Fruit fly (Drosophila melanogaster) whole organism, embryonic: ENCODE results near the gene mRpL10.

ENCODE experiments used
- Antp ChIP-seq: fragments of 200-800 bp; sonication (Bioruptor generic); optimal IDR thresholded peaks from 3 replicates; lab custom pipeline; 2016; ENCODE audit warnings: missing biosample characterization, missing genetic modification characterization
- Atf6 ChIP-seq: fragments of 200-800 bp; sonication (Bioruptor generic); IDR thresholded peaks from 2 replicates; pipeline ENCODE4 v1.3.6; 2022; ENCODE audit warnings: missing biosample characterization, missing genetic modification characterization
- Awh ChIP-seq: fragments of 200-800 bp; sonication (Bioruptor generic); IDR thresholded peaks from 2 replicates; pipeline ENCODE4, ENCODE4 v1.3.6; 2022; ENCODE audit warnings: missing biosample characterization, missing genetic modification characterization
- CG11695 ChIP-seq: fragments of 200-800 bp; sonication (Bioruptor generic); IDR thresholded peaks from 3 replicates; pipeline ENCODE4 v1.3.6; 2022; ENCODE audit warnings: missing biosample characterization, missing genetic modification characterization
- CG1233 ChIP-seq: fragments of 200-800 bp; sonication (Bioruptor generic); optimal IDR thresholded peaks from 4 replicates; lab custom pipeline; 2018; ENCODE audit warnings: missing biosample characterization, mild to moderate bottlenecking, missing genetic modification characterization
- CG15073 ChIP-seq: fragments of 200-800 bp; sonication (Bioruptor generic); optimal IDR thresholded peaks from 2 replicates; lab custom pipeline; 2016; ENCODE audit warnings: missing biosample characterization, missing genetic modification characterization
- CG1602 ChIP-seq: fragments of 200-800 bp; sonication (Bioruptor generic); optimal IDR thresholded peaks from 3 replicates; lab custom pipeline; 2016; ENCODE audit warnings: missing biosample characterization, missing genetic modification characterization
- CG17912 ChIP-seq: fragments of 200-800 bp; sonication (Bioruptor generic); optimal IDR thresholded peaks from 2 replicates; lab custom pipeline; 2018; ENCODE audit warnings: missing biosample characterization, mild to moderate bottlenecking, missing genetic modification characterization
- CG1792 ChIP-seq: fragments of 200-800 bp; sonication (Bioruptor generic); optimal IDR thresholded peaks from 2 replicates; lab custom pipeline; 2016; ENCODE audit warnings: missing biosample characterization, missing genetic modification characterization
- CG18262 ChIP-seq: fragments of 200-800 bp; optimal IDR thresholded peaks from 3 replicates; lab custom pipeline; 2019; ENCODE audit warnings: missing biosample characterization, mild to moderate bottlenecking, missing genetic modification characterization, moderate library complexity
- CG1832 ChIP-seq: fragments of 200-800 bp; sonication (Bioruptor generic); optimal IDR thresholded peaks from 2 replicates; lab custom pipeline; 2017; ENCODE audit warnings: missing biosample characterization, mild to moderate bottlenecking, missing genetic modification characterization, inconsistent platforms
- CG18764 ChIP-seq: fragments of 200-800 bp; sonication (Bioruptor generic); optimal IDR thresholded peaks from 3 replicates; lab custom pipeline; 2016; ENCODE audit warnings: missing biosample characterization, missing genetic modification characterization
- CG2129 ChIP-seq: fragments of 200-800 bp; sonication (Bioruptor generic); IDR thresholded peaks from 2 replicates; pipeline ENCODE4 v1.3.6; 2022; ENCODE audit warnings: missing biosample characterization, missing genetic modification characterization; ENCODE audit not compliant: partially characterized antibody
- CG2875 ChIP-seq: fragments of 200-800 bp; sonication (Bioruptor generic); optimal IDR thresholded peaks from 2 replicates; lab custom pipeline; 2017; ENCODE audit warnings: missing biosample characterization, mild to moderate bottlenecking, missing genetic modification characterization, missing genetic modification reagents
- CG3281 ChIP-seq: fragments of 200-800 bp; sonication (Bioruptor generic); optimal IDR thresholded peaks from 3 replicates; lab custom pipeline; 2017; ENCODE audit warnings: missing biosample characterization, mild to moderate bottlenecking, missing genetic modification characterization
- CG3407 ChIP-seq: fragments of 200-800 bp; sonication (Bioruptor generic); optimal IDR thresholded peaks from 2 replicates; lab custom pipeline; 2018; ENCODE audit warnings: missing biosample characterization, mild to moderate bottlenecking, missing genetic modification characterization
- CG34376 ChIP-seq: fragments of 200-800 bp; sonication (Bioruptor generic); optimal IDR thresholded peaks from 2 replicates; lab custom pipeline; 2018; ENCODE audit warnings: missing biosample characterization, mild to moderate bottlenecking, missing genetic modification characterization
- CG4617 ChIP-seq: fragments of 200-800 bp; sonication (Bioruptor generic); optimal IDR thresholded peaks from 3 replicates; lab custom pipeline; 2016; ENCODE audit warnings: missing biosample characterization, missing genetic modification characterization, borderline replicate concordance
- CG7556 ChIP-seq: fragments of 200-800 bp; sonication (Bioruptor generic); optimal IDR thresholded peaks from 2 replicates; lab custom pipeline; 2017; ENCODE audit warnings: missing biosample characterization, mild to moderate bottlenecking, missing genetic modification characterization
- CG8290 ChIP-seq, 3 experiments: fragments of 200-800 bp; sonication (Bioruptor generic); optimal IDR thresholded peaks; 2 replicates each; lab custom pipeline; 2016 to 2019; ENCODE audit warnings: missing biosample characterization in 3 of 3, missing genetic modification characterization in 3 of 3, mild to moderate bottlenecking in 2 of 3, moderate library complexity in 1 of 3
- CG8359 ChIP-seq: fragments of 200-800 bp; sonication (Bioruptor generic); optimal IDR thresholded peaks from 2 replicates; lab custom pipeline; 2017; ENCODE audit warnings: missing biosample characterization, mild to moderate bottlenecking, missing genetic modification characterization, borderline replicate concordance
- CG8478 ChIP-seq: fragments of >200 bp; optimal IDR thresholded peaks from 2 replicates; lab custom pipeline; 2018
- CG9609 ChIP-seq: fragments of 200-800 bp; sonication (Bioruptor generic); optimal IDR thresholded peaks from 3 replicates; lab custom pipeline; 2016; ENCODE audit warnings: missing biosample characterization, missing genetic modification characterization
- Camta ChIP-seq: fragments of 200-800 bp; sonication (Bioruptor generic); optimal IDR thresholded peaks from 2 replicates; lab custom pipeline; 2016; ENCODE audit warnings: missing biosample characterization, missing genetic modification characterization
- H15 ChIP-seq: fragments of 200-800 bp; sonication (Bioruptor generic); IDR thresholded peaks from 3 replicates; pipeline ENCODE4 v1.3.6; 2022; ENCODE audit warnings: missing biosample characterization, missing genetic modification characterization
- Hey ChIP-seq: fragments of 200-800 bp; sonication (Bioruptor generic); optimal IDR thresholded peaks from 3 replicates; lab custom pipeline; 2018; ENCODE audit warnings: missing biosample characterization, mild to moderate bottlenecking, missing genetic modification characterization
- Hr51 ChIP-seq, 2 experiments: fragments of 200-800 bp; sonication (Bioruptor generic); optimal IDR thresholded peaks; 2 replicates in 1 of 2; 3 replicates in 1 of 2; lab custom pipeline; 2016 to 2018; ENCODE audit warnings: missing biosample characterization in 2 of 2, missing genetic modification characterization in 2 of 2, mild to moderate bottlenecking in 1 of 2, moderate library complexity in 1 of 2
- Myb ChIP-seq: fragments of 200-800 bp; sonication (Bioruptor generic); optimal IDR thresholded peaks from 2 replicates; lab custom pipeline; 2016; ENCODE audit warnings: missing biosample characterization, missing genetic modification characterization
- NK7.1 ChIP-seq: fragments of 200-800 bp; sonication (Bioruptor generic); optimal IDR thresholded peaks from 3 replicates; lab custom pipeline; 2016; ENCODE audit warnings: missing biosample characterization, missing genetic modification characterization
- Nf-YA ChIP-seq: fragments of 200-800 bp; sonication (Bioruptor generic); IDR thresholded peaks from 2 replicates; pipeline ENCODE4 v1.3.6; 2022; ENCODE audit warnings: missing biosample characterization, missing genetic modification characterization
- Optix ChIP-seq: fragments of 200-800 bp; sonication (Bioruptor generic); IDR thresholded peaks from 3 replicates; pipeline ENCODE4 v1.3.6; 2022; ENCODE audit warnings: missing biosample characterization, missing genetic modification characterization
- TFAM ChIP-seq: fragments of 200-800 bp; sonication (Bioruptor generic); optimal IDR thresholded peaks from 2 replicates; lab custom pipeline; 2017; ENCODE audit warnings: missing biosample characterization, missing genetic modification characterization, inconsistent platforms
- Tbp ChIP-seq: fragments of >200 bp; optimal IDR thresholded peaks from 2 replicates; lab custom pipeline; 2018; ENCODE audit warnings: missing biosample characterization, missing genetic modification characterization
- Vsx1 ChIP-seq: fragments of 200-800 bp; sonication (Bioruptor generic); optimal IDR thresholded peaks from 2 replicates; lab custom pipeline; 2017; ENCODE audit warnings: missing biosample characterization, mild to moderate bottlenecking, missing genetic modification characterization, missing genetic modification reagents
- croc ChIP-seq: fragments of 200-800 bp; sonication (Bioruptor generic); conservative IDR thresholded peaks from 3 replicates; pipeline ENCODE4 v1.3.6; 2022; ENCODE audit warnings: missing biosample characterization, missing genetic modification characterization
- danr ChIP-seq: fragments of 200-800 bp; sonication (Bioruptor generic); IDR thresholded peaks from 2 replicates; pipeline ENCODE4 v1.3.6; 2022; ENCODE audit warnings: missing biosample characterization, missing genetic modification characterization
- fd102C ChIP-seq: fragments of 200-800 bp; sonication (Bioruptor generic); optimal IDR thresholded peaks from 2 replicates; lab custom pipeline; 2018; ENCODE audit warnings: missing biosample characterization, mild to moderate bottlenecking, missing genetic modification characterization, moderate library complexity
- ftz-f1 ChIP-seq: fragments of 200-800 bp; sonication (Bioruptor generic); optimal IDR thresholded peaks from 2 replicates; lab custom pipeline; 2016; ENCODE audit warnings: missing biosample characterization, missing genetic modification characterization
- gt ChIP-seq: fragments of 200-800 bp; sonication (Bioruptor generic); IDR thresholded peaks from 2 replicates; pipeline ENCODE4 v1.3.6; 2022; ENCODE audit warnings: missing biosample characterization, missing genetic modification characterization
- insv ChIP-seq, 2 experiments: fragments of 200-800 bp; sonication (Bioruptor generic); optimal IDR thresholded peaks; 3 replicates each; lab custom pipeline; 2016 to 2018; ENCODE audit warnings: missing biosample characterization in 2 of 2, missing genetic modification characterization in 2 of 2
- nerfin-1 ChIP-seq: fragments of 200-800 bp; sonication (Bioruptor generic); optimal IDR thresholded peaks from 3 replicates; lab custom pipeline; 2019; ENCODE audit warnings: missing biosample characterization, mild to moderate bottlenecking, missing genetic modification characterization, moderate library complexity
- otp ChIP-seq: fragments of 200-800 bp; sonication (Bioruptor generic); IDR thresholded peaks from 3 replicates; pipeline ENCODE4, ENCODE4 v1.3.6; 2022; ENCODE audit warnings: missing biosample characterization, missing genetic modification characterization
- pfk ChIP-seq: fragments of 200-800 bp; sonication (Bioruptor generic); optimal IDR thresholded peaks from 2 replicates; lab custom pipeline; 2018; ENCODE audit warnings: missing biosample characterization, mild to moderate bottlenecking, missing genetic modification characterization, moderate library complexity
- repo ChIP-seq: fragments of 200-800 bp; sonication (Bioruptor generic); optimal IDR thresholded peaks from 2 replicates; lab custom pipeline; 2016; ENCODE audit warnings: missing biosample characterization, missing genetic modification characterization
- run ChIP-seq: fragments of 200-800 bp; sonication (Bioruptor generic); optimal IDR thresholded peaks from 3 replicates; lab custom pipeline; 2018; ENCODE audit warnings: missing biosample characterization, mild to moderate bottlenecking, missing genetic modification characterization
- seq ChIP-seq: fragments of 200-800 bp; sonication (Bioruptor generic); IDR thresholded peaks from 2 replicates; pipeline ENCODE4 v1.3.6; 2022; ENCODE audit warnings: missing biosample characterization, missing genetic modification characterization
- sima ChIP-seq: fragments of 200-800 bp; sonication (Bioruptor generic); optimal IDR thresholded peaks from 2 replicates; lab custom pipeline; 2016; ENCODE audit warnings: missing biosample characterization, missing genetic modification characterization
- tna ChIP-seq: fragments of 200-800 bp; sonication (Bioruptor generic); IDR thresholded peaks from 2 replicates; pipeline ENCODE4 v1.3.6; 2022; ENCODE audit warnings: missing biosample characterization, missing genetic modification characterization; ENCODE audit not compliant: partially characterized antibody
- zen2 ChIP-seq: fragments of 200-800 bp; sonication (Bioruptor generic); IDR thresholded peaks from 3 replicates; pipeline ENCODE4 v1.3.6; 2022; ENCODE audit warnings: missing biosample characterization, missing genetic modification characterization; ENCODE audit not compliant: partially characterized antibody

mRpL10 gene

DNA sequence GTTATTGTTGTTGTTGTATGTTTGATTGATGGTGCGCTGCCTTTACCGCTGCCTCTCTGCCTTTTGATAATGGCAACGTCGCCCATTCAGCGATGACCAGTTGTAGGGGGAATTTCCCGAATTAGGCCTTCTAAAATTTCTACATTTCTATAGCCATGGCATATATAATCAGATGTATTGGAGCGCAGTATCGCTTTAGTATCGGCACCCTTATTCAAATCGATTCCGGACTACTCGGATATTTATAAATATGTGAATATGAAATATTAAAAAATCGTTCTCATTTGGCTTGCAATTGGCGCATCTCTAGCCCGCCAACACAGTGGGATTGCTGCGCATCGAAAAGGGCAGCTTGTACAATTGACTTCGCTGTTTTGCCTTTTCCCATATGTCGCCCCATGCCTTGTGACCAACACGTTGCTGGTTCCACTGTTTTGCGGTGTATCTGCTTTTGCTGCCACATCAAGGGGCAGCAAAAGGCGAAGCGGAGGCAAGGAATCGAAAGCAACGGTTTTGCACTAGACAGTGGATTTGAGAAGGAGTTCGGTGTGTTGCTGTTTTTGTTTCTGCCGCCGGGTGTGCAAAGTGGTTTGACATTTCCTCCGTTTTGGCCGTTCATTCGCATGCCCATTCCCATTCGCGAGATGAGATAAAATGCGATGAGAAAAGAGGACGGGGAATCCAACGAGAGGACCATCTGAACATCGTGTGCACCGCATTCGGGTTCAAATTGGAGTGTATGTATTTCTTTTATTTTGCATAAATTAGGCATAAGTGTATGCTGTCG, 21.2 kb downstream of the mRpL10 start (continued):
- peak; percentile 28 for TF ChIP-seq CG2875
- no peak for TF ChIP-seq CG3281
- peak; percentile 34 for TF ChIP-seq CG18764 (GFP tag; lab: Kevin White, UChicago)
- TF ChIP-seq fd102C (GFP tag; lab: Kevin White, UChicago), result no peak
- no peak for TF ChIP-seq Tbp (GFP tag; lab: Kevin White, UChicago)
- no peak for TF ChIP-seq repo
- TF ChIP-seq Hey (tag; lab: Kevin White, UChicago), result no peak
- no peak for TF ChIP-seq NK7.1 (GFP tag; lab: Kevin White, UChicago)
- TF ChIP-seq CG1792 (GFP tag; lab: Kevin White, UChicago), result peak; percentile 37
- TF ChIP-seq ftz-f1 (GFP tag; lab: Kevin White, UChicago), result no peak
- TF ChIP-seq CG34376 (GFP tag; lab: Kevin White, UChicago), result peak; percentile 21
- peak; percentile 30 for TF ChIP-seq sima (GFP tag; lab: Kevin White, UChicago)
- TF ChIP-seq CG11695 (GFP tag; lab: Robert Waterston, UW), result 0 out of 3 replicates have a peak, but pooled peaks have one; percentile 46
- TF ChIP-seq pfk, result no peak
- peak; percentile 43; the same call in 1 of the 3 replicates for TF ChIP-seq H15 (GFP tag; lab: Robert Waterston, UW)
- TF ChIP-seq Myb, result peak; percentile 3
- TF ChIP-seq Camta, result no peak
- no peak for TF ChIP-seq CG8359 (GFP tag; lab: Kevin White, UChicago)
- no peak for TF ChIP-seq run (tag; lab: Kevin White, UChicago)
- TF ChIP-seq CG1233 (GFP tag; lab: Kevin White, UChicago), result no peak
- TF ChIP-seq CG18262, result peak; percentile 64
- TF ChIP-seq Nf-YA, result 0 out of 2 replicates have a peak, but pooled peaks have one; percentile 22
- TF ChIP-seq CG15073 (GFP tag; lab: Kevin White, UChicago), result no peak
- TF ChIP-seq CG8290 (GFP tag; optimal IDR thresholded peaks at IDR 0.05; lab: Kevin White, UChicago), result no peak
- TF ChIP-seq CG8290 (tag; optimal IDR thresholded peaks at IDR 0.05; lab: Kevin White, UChicago), result no peak
- no peak for TF ChIP-seq insv (GFP tag; optimal IDR thresholded peaks at IDR 0.05; lab: Kevin White, UChicago)
- TF ChIP-seq CG1602 (GFP tag; lab: Kevin White, UChicago), result peak; percentile 41
- TF ChIP-seq croc (GFP tag; lab: Robert Waterston, UW), result 0 out of 3 replicates have a peak, but pooled peaks have one; percentile 26
- no peak for TF ChIP-seq CG1832 (GFP tag; lab: Kevin White, UChicago)
- no peak for TF ChIP-seq CG4617
- TF ChIP-seq Hr51 (GFP tag; optimal IDR thresholded peaks at IDR 0.05; lab: Kevin White, UChicago), result peak; percentile 44 to 70
- TF ChIP-seq otp (GFP tag; lab: Robert Waterston, UW), result peak; percentile 60; the same call in 2 of the 3 replicates
- TF ChIP-seq Antp (GFP tag; lab: Kevin White, UChicago), result peak; percentile 67
- no peak for TF ChIP-seq CG2129 (GFP tag; lab: Robert Waterston, UW)
- TF ChIP-seq gt (GFP tag; lab: Robert Waterston, UW), result no peak
- TF ChIP-seq Optix (GFP tag; lab: Robert Waterston, UW), result no peak
- no peak for TF ChIP-seq zen2 (GFP tag; lab: Robert Waterston, UW)
- TF ChIP-seq CG3407, result peak; percentile 66
- TF ChIP-seq Atf6 (GFP tag; lab: Robert Waterston, UW), result peak; percentile 64; the same call in 1 of the 2 replicates
- no peak for TF ChIP-seq danr
- peak; percentile 17 for TF ChIP-seq nerfin-1 (tag; lab: Kevin White, UChicago)
- TF ChIP-seq CG7556 (GFP tag; lab: Kevin White, UChicago), result peak; percentile 82
- TF ChIP-seq tna (GFP tag; lab: Robert Waterston, UW), result no peak
- peak; percentile 45; the same call in 1 of the 2 replicates for TF ChIP-seq Awh (GFP tag; lab: Robert Waterston, UW)
- 0 out of 2 replicates have a peak, but pooled peaks have one; percentile 25 for TF ChIP-seq seq
- peak; percentile 31 for TF ChIP-seq CG9609 (GFP tag; lab: Kevin White, UChicago)
- TF ChIP-seq CG8478 (lab: Kevin White, UChicago), result no peak
- TF ChIP-seq CG17912 (GFP tag; lab: Kevin White, UChicago), result no peak
- TF ChIP-seq Vsx1 (GFP tag; lab: Kevin White, UChicago), result no peak
- peak; percentile 10 for TF ChIP-seq TFAM
